Worm (Caenorhabditis elegans) whole organism, L1 larva: Measurements from ENCODE around the gene ZK550.2.

Experiments used
- alr-1 ChIP-seq: fragments of 200-800 bp; sonication (Bioruptor generic); optimal IDR thresholded peaks from 2 replicates; lab custom pipeline; 2018; ENCODE audit warnings: borderline replicate concordance, mild to moderate bottlenecking, missing genetic modification characterization, missing compliant biosample characterization
- blmp-1 ChIP-seq: fragments of 150-350 bp; optimal IDR thresholded peaks from 2 replicates; lab custom pipeline; 2014; ENCODE audit warnings: missing biosample characterization, missing genetic modification characterization
- ceh-63 ChIP-seq: fragments of 200-800 bp; sonication (Bioruptor generic); optimal IDR thresholded peaks from 2 replicates; lab custom pipeline; 2018; ENCODE audit warnings: mild to moderate bottlenecking, missing genetic modification characterization, missing compliant biosample characterization
- ceh-8 ChIP-seq: fragments of 200-800 bp; sonication (Bioruptor generic); optimal IDR thresholded peaks from 2 replicates; lab custom pipeline; 2018; ENCODE audit warnings: mild to moderate bottlenecking, missing genetic modification characterization, moderate library complexity, missing compliant biosample characterization
- ceh-90 ChIP-seq: sonication (generic microtip); optimal IDR thresholded peaks from 2 replicates; lab custom pipeline; 2016; ENCODE audit warnings: missing genetic modification characterization, missing compliant biosample characterization
- dpl-1 ChIP-seq, 3 experiments: fragments of 150-350 bp in 2 of 3; sonication (generic microtip) in 1 of 3; optimal IDR thresholded peaks; 2 replicates each; lab custom pipeline; 2014 to 2017; ENCODE audit warnings: missing biosample characterization in 3 of 3, missing genetic modification characterization in 3 of 3, missing genetic modification reagents in 3 of 3
- dsc-1 ChIP-seq: sonication (generic microtip); optimal IDR thresholded peaks from 2 replicates; lab custom pipeline; 2016; ENCODE audit warnings: mild to moderate bottlenecking, missing genetic modification characterization, missing compliant biosample characterization
- efl-1 ChIP-seq, 4 experiments: fragments of 150-350 bp; optimal IDR thresholded peaks in 3 of 4; peaks in 1 of 4; 1 replicate in 1 of 4; 2 replicates in 3 of 4; lab custom pipeline; 2014; ENCODE audit warnings: missing biosample characterization in 2 of 4, missing genetic modification characterization in 2 of 4, missing genetic modification reagents in 2 of 4
- efl-3 ChIP-seq: fragments of 200-800 bp; sonication (Bioruptor generic); optimal IDR thresholded peaks from 2 replicates; lab custom pipeline; 2018; ENCODE audit warnings: mild to moderate bottlenecking, missing genetic modification characterization, missing compliant biosample characterization
- egl-13 ChIP-seq: sonication (generic microtip); optimal IDR thresholded peaks from 2 replicates; lab custom pipeline; 2016; ENCODE audit warnings: missing genotype, missing genetic modification reagents, missing genetic modification characterization, missing compliant biosample characterization
- egl-27 ChIP-seq, 2 experiments: fragments of 150-350 bp in 1 of 2; sonication (generic microtip); optimal IDR thresholded peaks; 3 replicates each; lab custom pipeline; 2017 to 2018; ENCODE audit warnings: missing biosample characterization in 2 of 2, missing genetic modification characterization in 2 of 2, missing genetic modification reagents in 2 of 2
- elt-2 ChIP-seq: sonication (generic microtip); optimal IDR thresholded peaks from 2 replicates; lab custom pipeline; 2016; ENCODE audit warnings: missing genetic modification characterization, mild to moderate bottlenecking, inconsistent platforms, missing compliant biosample characterization, missing genetic modification reagents
- elt-3 ChIP-seq, 6 experiments: fragments of 150-350 bp in 1 of 6; sonication (generic microtip); optimal IDR thresholded peaks; 2 replicates each; lab custom pipeline; 2017 to 2018; ENCODE audit warnings: missing biosample characterization in 6 of 6, missing genetic modification characterization in 6 of 6, inconsistent platforms in 1 of 6
- ets-5 ChIP-seq: fragments of 200-800 bp; sonication (Bioruptor generic); IDR thresholded peaks from 2 replicates; pipeline ENCODE4 v1.3.6; 2022; ENCODE audit warnings: missing genetic modification characterization, missing compliant biosample characterization
- hlh-4 ChIP-seq: sonication (generic microtip); optimal IDR thresholded peaks from 2 replicates; lab custom pipeline; 2016; ENCODE audit warnings: mild to moderate bottlenecking, missing genetic modification characterization, missing compliant biosample characterization
- jun-1 ChIP-seq: fragments of 150-350 bp; optimal IDR thresholded peaks from 2 replicates; lab custom pipeline; 2014; ENCODE audit warnings: missing biosample characterization, missing genetic modification reagents, missing genetic modification characterization
- lin-13 ChIP-seq: fragments of 150-350 bp; optimal IDR thresholded peaks from 2 replicates; lab custom pipeline; 2014; ENCODE audit warnings: missing biosample characterization, missing genetic modification reagents, missing genetic modification characterization
- lin-15B ChIP-seq: fragments of 150-350 bp; sonication (generic microtip); optimal IDR thresholded peaks from 3 replicates; lab custom pipeline; 2014; ENCODE audit warnings: missing biosample characterization, missing genetic modification characterization
- lin-35 ChIP-seq, 2 experiments: fragments of 150-350 bp; optimal IDR thresholded peaks; 2 replicates each; lab custom pipeline; 2014; ENCODE audit warnings: missing biosample characterization in 2 of 2, missing genetic modification characterization in 2 of 2, missing genetic modification reagents in 2 of 2
- lin-39 ChIP-seq: fragments of 150-350 bp; optimal IDR thresholded peaks from 2 replicates; lab custom pipeline; 2014; ENCODE audit warnings: missing biosample characterization, missing genetic modification reagents, missing genetic modification characterization
- lsy-2 ChIP-seq, 2 experiments: fragments of 150-350 bp; optimal IDR thresholded peaks; 2 replicates each; lab custom pipeline; 2014; ENCODE audit warnings: missing biosample characterization in 2 of 2, missing genetic modification characterization in 2 of 2
- mab-9 ChIP-seq: fragments of 200-800 bp; sonication (Bioruptor generic); IDR thresholded peaks from 2 replicates; pipeline ENCODE4 v1.3.6; 2022; ENCODE audit warnings: missing genetic modification reagents, missing genetic modification characterization, missing compliant biosample characterization
- mep-1 ChIP-seq: fragments of 150-350 bp; optimal IDR thresholded peaks from 2 replicates; lab custom pipeline; 2014; ENCODE audit warnings: missing biosample characterization, missing genetic modification characterization
- nhr-12 ChIP-seq: sonication (generic microtip); optimal IDR thresholded peaks from 2 replicates; lab custom pipeline; 2017; ENCODE audit warnings: missing biosample characterization, missing genetic modification characterization
- nhr-20 ChIP-seq: sonication (generic microtip); optimal IDR thresholded peaks from 2 replicates; lab custom pipeline; 2016; ENCODE audit warnings: mild to moderate bottlenecking, missing genetic modification characterization, missing compliant biosample characterization
- nhr-237 ChIP-seq: fragments of 150-350 bp; optimal IDR thresholded peaks from 2 replicates; lab custom pipeline; 2014; ENCODE audit warnings: missing biosample characterization, missing genetic modification characterization
- nhr-28 ChIP-seq: fragments of 150-350 bp; optimal IDR thresholded peaks from 2 replicates; lab custom pipeline; 2014; ENCODE audit warnings: missing biosample characterization, missing genetic modification characterization
- nhr-71 ChIP-seq: sonication (generic microtip); optimal IDR thresholded peaks from 2 replicates; lab custom pipeline; 2016; ENCODE audit warnings: mild to moderate bottlenecking, missing genetic modification characterization, moderate library complexity, missing compliant biosample characterization
- nhr-76 ChIP-seq: sonication (generic microtip); optimal IDR thresholded peaks from 2 replicates; lab custom pipeline; 2017; ENCODE audit warnings: missing biosample characterization, missing genetic modification characterization
- nhr-77 ChIP-seq: fragments of 150-350 bp; optimal IDR thresholded peaks from 2 replicates; lab custom pipeline; 2014; ENCODE audit warnings: missing biosample characterization, missing genetic modification characterization
- nhr-85 ChIP-seq: sonication (generic microtip); peaks from one replicate; lab custom pipeline; 2016; ENCODE audit warnings: missing genetic modification characterization, inconsistent platforms, missing compliant biosample characterization
- nhr-90 ChIP-seq: sonication (generic microtip); optimal IDR thresholded peaks from 2 replicates; lab custom pipeline; 2016; ENCODE audit warnings: mild to moderate bottlenecking, missing genetic modification characterization, missing compliant biosample characterization; ENCODE audit not compliant: poor library complexity
- pag-3 ChIP-seq: sonication (generic microtip); optimal IDR thresholded peaks from 2 replicates; lab custom pipeline; 2017; ENCODE audit warnings: missing genetic modification characterization, mild to moderate bottlenecking, missing compliant biosample characterization, antibody characterized with exemption, borderline replicate concordance; ENCODE audit not compliant: insufficient read depth
- pax-3 ChIP-seq: fragments of 200-800 bp; sonication (Bioruptor generic); optimal IDR thresholded peaks from 2 replicates; lab custom pipeline; 2018; ENCODE audit warnings: mild to moderate bottlenecking, missing genetic modification characterization, moderate library complexity, missing compliant biosample characterization
- pqm-1 ChIP-seq: sonication (generic microtip); optimal IDR thresholded peaks from 3 replicates; lab custom pipeline; 2017; ENCODE audit warnings: missing biosample characterization, missing genetic modification characterization
- rnt-1 ChIP-seq: sonication (generic microtip); optimal IDR thresholded peaks from 2 replicates; lab custom pipeline; 2016; ENCODE audit warnings: mild to moderate bottlenecking, missing genetic modification characterization, moderate library complexity, missing compliant biosample characterization
- snpc-4 ChIP-seq: fragments of 150-350 bp; optimal IDR thresholded peaks from 2 replicates; lab custom pipeline; 2014; ENCODE audit warnings: missing biosample characterization, missing genetic modification characterization
- swsn-7 ChIP-seq: sonication (generic microtip); optimal IDR thresholded peaks from 2 replicates; lab custom pipeline; 2016; ENCODE audit warnings: missing genetic modification characterization, missing compliant biosample characterization
- tlp-1 ChIP-seq: fragments of 150-350 bp; optimal IDR thresholded peaks from 2 replicates; lab custom pipeline; 2014; ENCODE audit warnings: missing biosample characterization, missing genetic modification characterization
- unc-130 ChIP-seq: fragments of 150-350 bp; optimal IDR thresholded peaks from 2 replicates; lab custom pipeline; 2017; ENCODE audit warnings: missing biosample characterization, missing genetic modification characterization, inconsistent platforms
- vab-15 ChIP-seq: sonication (generic microtip); optimal IDR thresholded peaks from 2 replicates; lab custom pipeline; 2017; ENCODE audit warnings: missing genotype, mild to moderate bottlenecking, missing genetic modification characterization, missing compliant biosample characterization
- xbp-1 ChIP-seq: sonication (generic microtip); optimal IDR thresholded peaks from 2 replicates; lab custom pipeline; 2016; ENCODE audit warnings: missing genetic modification characterization, missing compliant biosample characterization

The ZK550.2 gene

DNA sequence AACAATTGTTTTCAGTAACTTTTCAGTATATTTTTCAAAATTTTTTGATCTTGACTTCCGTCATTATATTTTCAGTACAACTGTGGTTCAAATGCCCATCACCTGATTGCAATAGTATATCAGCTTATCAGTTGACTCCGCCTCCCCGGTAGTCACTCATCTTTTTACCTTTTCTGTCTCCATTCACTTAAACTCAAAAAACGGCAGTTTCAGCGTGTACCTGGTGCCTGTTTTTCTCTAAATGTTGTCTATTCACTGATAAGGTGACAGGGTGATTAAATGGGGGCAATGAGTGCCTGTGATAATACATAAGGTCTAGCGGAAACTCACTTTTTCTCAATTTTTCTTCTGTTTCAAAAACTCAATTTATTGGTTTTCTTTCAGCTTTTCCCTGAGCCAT, at the start of gene ZK550.2:
TSS of gene ZK550.2 (plus strand) at position 385 of the 400 bp plus-strand sequence.
- TF ChIP-seq nhr-20 (tag; lab: Kevin White, UChicago) (peak; percentile 37), lin-35 (GFP tag; optimal IDR thresholded peaks at IDR 0.05; lab: Kevin White, UChicago) (peak in 1 of 2 experiments; percentile 67), lin-39 (no peak), elt-2 (tag; lab: Kevin White, UChicago) (peak; percentile 99), lsy-2 (tag; optimal IDR thresholded peaks at IDR 0.05; lab: Kevin White, UChicago) (no peak), jun-1 (tag; lab: Kevin White, UChicago) (peak; percentile 62), nhr-90 (peak; percentile 21), pqm-1 (tag; lab: Kevin White, UChicago) (peak; percentile 95)

DNA sequence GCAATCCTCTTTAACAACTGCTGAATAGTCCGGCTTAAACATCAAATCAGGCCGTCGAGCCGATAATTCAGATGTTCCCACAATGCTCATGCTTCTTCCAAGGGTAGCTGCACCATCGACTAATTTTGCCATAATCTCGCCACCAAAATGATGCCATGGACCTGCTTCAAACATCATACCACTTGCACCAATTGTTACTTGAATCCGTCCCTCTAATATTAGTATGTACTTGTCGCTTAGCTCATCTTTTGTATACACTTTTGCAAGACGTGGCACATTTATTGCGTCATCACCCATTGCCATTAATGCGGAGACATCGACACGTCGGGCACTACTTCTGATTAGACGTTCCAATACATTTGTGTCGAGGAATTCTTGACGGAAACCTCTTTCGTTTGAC, 45.7 kb upstream of the ZK550.2 start:
- TF ChIP-seq lin-35 (GFP tag; optimal IDR thresholded peaks at IDR 0.05; lab: Kevin White, UChicago), result no peak
- no peak for TF ChIP-seq efl-1 (optimal IDR thresholded peaks at IDR 0.05; lab: Kevin White, UChicago)
- TF ChIP-seq efl-1 (GFP tag; optimal IDR thresholded peaks at IDR 0.05 in 1 of 2; lab: Kevin White, UChicago), result peak in 1 of 2 experiments; percentile 71
- no peak for TF ChIP-seq tlp-1 (tag; lab: Kevin White, UChicago)
- no peak for TF ChIP-seq jun-1 (tag; lab: Kevin White, UChicago)

DNA sequence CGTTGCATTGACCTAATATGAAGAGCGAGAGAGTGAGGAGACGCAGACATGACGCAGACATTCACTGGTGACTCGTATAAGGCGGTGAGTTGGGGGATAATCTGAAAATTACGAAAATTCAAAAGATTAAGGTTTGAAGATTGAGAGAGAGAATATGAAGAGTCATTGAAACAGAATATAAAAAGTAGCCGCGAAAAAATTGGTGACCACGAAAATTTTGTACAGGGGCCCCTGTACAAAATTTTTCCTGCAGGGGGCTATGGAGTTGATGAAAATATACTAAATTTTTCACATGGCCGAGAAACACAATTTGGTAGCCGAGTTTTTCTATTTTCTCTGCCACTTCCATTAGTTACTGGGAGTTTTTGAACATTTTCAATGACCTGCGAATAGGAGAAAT, 38.6 kb upstream of the ZK550.2 start, which contains the start of gene cnnm-1:
TSS of gene cnnm-1 (minus strand) at position 101 of the 400 bp plus-strand sequence.
- no peak for TF ChIP-seq tlp-1 (tag; lab: Kevin White, UChicago)
- TF ChIP-seq dsc-1 (tag; lab: Kevin White, UChicago), result peak; percentile 15

DNA sequence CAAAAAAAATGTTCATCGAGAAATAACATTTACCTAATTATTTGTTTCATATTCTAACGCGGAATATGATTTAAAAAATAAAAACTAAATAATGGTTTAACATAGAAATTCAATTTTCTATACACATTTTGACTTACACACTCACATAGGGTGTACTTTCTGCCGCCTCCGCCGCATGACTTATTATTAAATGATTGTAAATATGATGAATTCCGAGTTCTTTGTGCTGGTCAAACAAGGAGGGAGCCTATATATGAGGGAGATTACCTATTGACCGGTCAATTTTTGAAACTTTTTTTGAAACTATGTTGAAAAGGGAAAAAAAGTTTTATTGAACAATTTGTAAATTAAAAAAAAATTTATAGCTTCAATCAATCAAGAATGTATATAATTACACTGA, 37.5 kb upstream of the ZK550.2 start:
- TF ChIP-seq efl-1 (optimal IDR thresholded peaks at IDR 0.05; lab: Kevin White, UChicago) (no peak), efl-1 (GFP tag; optimal IDR thresholded peaks at IDR 0.05 in 1 of 2; lab: Kevin White, UChicago) (no peak), elt-2 (tag; lab: Kevin White, UChicago) (peak; percentile 4)

DNA sequence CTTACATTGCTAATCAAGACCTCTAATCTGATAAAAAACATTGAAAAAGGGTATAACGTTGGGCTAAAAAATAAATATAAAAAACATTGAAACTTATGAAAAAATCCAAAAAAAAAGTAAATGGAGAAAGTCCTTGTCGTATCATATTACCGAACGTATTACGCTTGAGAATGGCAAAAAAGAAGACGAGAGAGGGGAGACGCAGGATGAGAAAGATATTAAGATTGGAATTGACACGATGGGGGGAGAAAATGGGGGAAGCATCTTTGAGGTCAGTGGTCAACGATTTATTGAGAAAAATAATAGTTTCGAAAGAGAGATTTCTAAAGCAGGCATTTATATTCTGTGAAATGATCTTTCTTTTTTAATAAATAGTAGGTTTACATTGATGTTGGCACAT, 36.1 kb upstream of the ZK550.2 start:
- TF ChIP-seq hlh-4 (tag; lab: Kevin White, UChicago) (no peak), nhr-85 (tag; lab: Kevin White, UChicago) (no peak), lin-15B (tag; lab: Kevin White, UChicago) (no peak), ceh-90 (no peak), alr-1 (no peak), nhr-237 (tag; lab: Kevin White, UChicago) (no peak), vab-15 (no peak), lin-39 (no peak), egl-27 (tag; optimal IDR thresholded peaks at IDR 0.05; lab: Kevin White, UChicago) (no peak), unc-130 (tag; lab: Kevin White, UChicago) (no peak), mep-1 (tag; lab: Kevin White, UChicago) (peak; percentile 24), swsn-7 (tag; lab: Kevin White, UChicago) (no peak), nhr-12 (tag; lab: Kevin White, UChicago) (no peak), pax-3 (tag; lab: Kevin White, UChicago) (no peak), efl-3 (GFP tag; lab: Kevin White, UChicago) (no peak), nhr-77 (tag; lab: Kevin White, UChicago) (no peak), nhr-71 (peak; percentile 13), dsc-1 (tag; lab: Kevin White, UChicago) (peak; percentile 26), mab-9 (no peak), nhr-76 (tag; lab: Kevin White, UChicago) (no peak), egl-13 (tag; lab: Kevin White, UChicago) (no peak), pqm-1 (tag; lab: Kevin White, UChicago) (no peak), ceh-8 (GFP tag; lab: Kevin White, UChicago) (no peak), snpc-4 (no peak), blmp-1 (tag; lab: Kevin White, UChicago) (peak; percentile 75), ceh-63 (GFP tag; lab: Kevin White, UChicago) (no peak), xbp-1 (tag; lab: Kevin White, UChicago) (no peak), dpl-1 (GFP tag; optimal IDR thresholded peaks at IDR 0.05; lab: Kevin White, UChicago) (no peak), nhr-28 (no peak), pag-3 (peak; percentile 73), elt-3 (tag; optimal IDR thresholded peaks at IDR 0.05; lab: Kevin White, UChicago) (no peak), rnt-1 (tag; lab: Kevin White, UChicago) (no peak), lin-13 (GFP tag; lab: Kevin White, UChicago) (no peak), jun-1 (tag; lab: Kevin White, UChicago) (no peak), ets-5 (no peak), nhr-20 (tag; lab: Kevin White, UChicago) (no peak)
